Fruit fly (Drosophila melanogaster) S2 (cell line): ENCODE results near the gene dbo.

Source experiments
- CG8478 ChIP-seq: fragments of >200 bp; optimal IDR thresholded peaks from 2 replicates; lab custom pipeline; 2018
- CTCF ChIP-seq, 2 experiments: fragments of >200 bp; optimal IDR thresholded peaks; 2 replicates each; lab custom pipeline; 2018

dbo gene

dm6 chr3L:15856035-15856434 is 29.3 kb downstream of the dbo start:
- TF ChIP-seq CTCF (optimal IDR thresholded peaks at IDR 0.05; lab: Kevin White, UChicago) (no peak), CG8478 (lab: Kevin White, UChicago) (no peak)

dm6 chr3L:15877520-15877919 is 50.8 kb downstream of the dbo start:
- TF ChIP-seq CTCF (optimal IDR thresholded peaks at IDR 0.05; lab: Kevin White, UChicago): no peak
- TF ChIP-seq CG8478 (lab: Kevin White, UChicago): no peak
